Worm (Caenorhabditis elegans): ENCODE measurements around the gene K08D8.12.

The K08D8.12 gene

DNA sequence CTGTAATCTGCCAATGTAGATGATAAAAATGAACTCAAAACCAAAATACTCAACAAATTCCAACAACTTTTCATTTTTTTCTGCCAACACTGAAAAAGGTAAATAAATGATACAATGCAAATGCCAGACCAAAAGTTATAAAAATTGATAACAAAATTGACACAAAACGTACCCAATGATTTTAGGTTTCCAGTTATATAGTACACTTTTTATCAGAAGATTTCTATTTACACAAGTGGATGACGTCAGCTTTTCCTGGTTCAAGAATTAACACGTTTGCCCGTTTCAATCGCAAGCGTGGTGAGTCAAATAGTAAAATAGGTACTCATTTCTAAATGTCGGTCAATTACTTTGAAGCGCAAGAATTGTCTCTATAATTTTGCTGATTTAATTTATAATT, 13.7 kb upstream of the K08D8.12 start, which contains the start of gene ZK896.5:
Gene ZK896.5 (minus strand): TSS at position 89 of the 400 bp plus-strand sequence.
- TF ChIP-seq pha-4 (tag; optimal IDR thresholded peaks at IDR 0.05) (no peak), drap-1 (GFP tag; optimal IDR thresholded peaks at IDR 0.05) (no peak), elt-1 (tag; optimal IDR thresholded peaks at IDR 0.05; ENCODE audit: borderline replicate concordance, insufficient read depth) (no peak), mls-2 (tag; optimal IDR thresholded peaks at IDR 0.05) (no peak)

DNA sequence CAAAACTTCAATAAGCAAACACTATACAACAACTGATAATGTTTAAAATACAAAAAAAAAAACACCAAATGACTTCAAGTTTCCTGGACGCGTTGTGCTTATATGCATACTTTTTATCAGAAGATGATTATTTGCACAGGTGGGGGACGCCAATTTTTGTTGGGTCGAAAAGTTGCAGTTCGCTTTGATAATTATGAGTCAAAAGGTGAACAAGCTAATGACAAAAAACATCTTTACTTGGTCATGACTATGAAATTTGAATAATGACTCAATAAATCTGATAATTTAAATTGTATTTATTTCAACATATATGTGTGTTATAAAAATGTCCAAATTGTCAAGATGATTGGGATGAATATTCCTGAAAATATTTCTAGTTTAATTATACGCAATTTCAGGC, 10.1 kb upstream of the K08D8.12 start, which contains the start of gene ZK896.4:
Gene ZK896.4 (minus strand): TSS at position 101 of the 400 bp plus-strand sequence.
- TF ChIP-seq mab-5 (tag; optimal IDR thresholded peaks at IDR 0.05) (no peak), snpc-4 (tag; optimal IDR thresholded peaks at IDR 0.05) (no peak), ces-1 (GFP tag; optimal IDR thresholded peaks at IDR 0.05) (no peak), hlh-1 (tag; optimal IDR thresholded peaks at IDR 0.05) (no peak), pha-4 (tag; optimal IDR thresholded peaks at IDR 0.05) (no peak), unc-39 (tag; optimal IDR thresholded peaks at IDR 0.05) (no peak), sem-2 (GFP tag; optimal IDR thresholded peaks at IDR 0.05) (no peak), M03D4.4 (tag; optimal IDR thresholded peaks at IDR 0.05) (no peak), nhr-12 (tag; optimal IDR thresholded peaks at IDR 0.05) (no peak), drap-1 (GFP tag; optimal IDR thresholded peaks at IDR 0.05) (no peak), lin-32 (GFP tag; optimal IDR thresholded peaks at IDR 0.05) (no peak)

DNA sequence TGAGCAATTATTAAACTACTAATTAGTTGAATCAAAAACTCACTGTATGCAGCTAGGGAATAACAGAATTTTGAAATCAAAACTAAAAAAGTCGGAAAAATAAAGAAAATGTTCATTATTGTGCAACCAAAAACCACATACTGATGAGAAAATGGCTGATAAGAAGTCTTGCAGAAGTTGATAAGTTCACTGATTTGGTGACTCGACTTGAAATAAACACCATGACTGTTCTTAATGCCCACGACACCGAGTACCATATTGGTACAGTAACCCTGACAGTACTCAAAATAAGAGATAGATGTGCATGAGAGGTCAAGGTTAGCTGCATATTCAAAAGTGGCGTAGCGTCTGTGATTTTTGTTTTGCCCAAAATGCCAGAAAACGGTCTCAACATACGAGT, 7.3 kb upstream of the K08D8.12 start:
- no peak for TF ChIP-seq pha-4 (tag; optimal IDR thresholded peaks at IDR 0.05)

DNA sequence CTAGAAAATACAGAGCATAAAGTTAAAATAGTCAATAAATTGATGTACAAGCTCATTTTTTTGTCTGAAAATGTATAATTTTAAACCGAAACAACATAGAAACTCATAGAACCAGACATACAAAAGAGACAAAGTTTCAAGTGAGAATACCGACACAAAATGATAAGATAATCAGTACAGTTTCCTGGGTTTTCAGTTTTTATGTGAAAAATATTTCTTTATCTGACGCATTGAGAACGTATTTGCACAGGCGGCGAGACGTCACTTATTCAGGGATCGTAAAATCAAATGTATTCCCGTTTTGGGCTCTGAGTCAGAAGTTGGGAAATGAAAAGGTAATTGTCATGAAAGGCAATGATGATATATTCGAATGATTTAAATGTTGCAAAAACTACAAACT, 2.8 kb upstream of the K08D8.12 start, which contains the start of gene K08D8.6:
Gene K08D8.6 (minus strand): TSS at position 64 of the 400 bp plus-strand sequence.
- no peak for TF ChIP-seq blmp-1 (tag; optimal IDR thresholded peaks at IDR 0.05)

DNA sequence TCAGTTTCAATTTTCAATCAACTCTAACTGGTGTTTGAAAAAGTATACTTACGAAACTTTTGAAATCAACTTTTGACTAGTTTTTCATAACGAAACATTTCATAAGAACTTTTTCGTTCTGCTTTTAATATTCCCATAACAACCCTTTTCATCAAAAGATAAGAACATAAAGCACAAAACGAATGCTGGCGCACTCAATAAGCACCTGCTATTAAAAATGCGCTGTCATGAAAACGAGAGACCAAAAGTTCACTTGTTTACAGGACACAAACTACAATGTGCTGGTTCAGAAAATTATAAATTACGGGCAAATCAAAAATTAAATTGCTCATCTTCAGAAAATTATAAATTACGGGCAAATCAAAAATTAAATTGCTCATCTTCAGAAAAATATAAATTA, 2.2 kb upstream of the K08D8.12 start:
- no peak for TF ChIP-seq lsy-2 (tag; optimal IDR thresholded peaks at IDR 0.05)

DNA sequence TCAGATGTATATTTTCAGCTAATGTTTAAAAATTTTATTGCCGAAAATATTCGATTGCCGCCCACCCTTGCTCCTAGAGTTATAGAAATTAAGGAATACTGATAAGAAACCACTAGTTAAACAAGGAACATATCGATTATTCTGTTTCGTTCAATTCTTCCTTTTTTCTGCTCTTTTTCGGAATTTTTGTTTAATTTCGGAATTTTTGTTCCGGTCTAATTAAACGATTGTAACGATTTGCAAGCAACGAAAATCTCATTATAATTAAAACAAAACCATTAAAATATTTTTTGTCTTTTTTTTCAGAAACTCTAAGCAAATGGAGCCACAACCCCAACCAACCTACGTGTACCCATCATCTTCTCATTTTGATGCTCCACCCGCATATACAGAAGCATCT, 1.1 kb upstream of the K08D8.12 start, which contains the start of gene K08D8.1:
Gene K08D8.1 (plus strand): TSS at position 301 of the 400 bp plus-strand sequence.
- TF ChIP-seq mab-5 (tag; optimal IDR thresholded peaks at IDR 0.05) (no peak), ztf-11 (tag; optimal IDR thresholded peaks at IDR 0.05) (no peak), unc-120 (tag; optimal IDR thresholded peaks at IDR 0.05; ENCODE audit: poor library complexity, severe bottlenecking) (no peak), nhr-237 (tag; optimal IDR thresholded peaks at IDR 0.05) (no peak), ceh-43 (GFP tag; optimal IDR thresholded peaks at IDR 0.05) (no peak), lin-32 (GFP tag; optimal IDR thresholded peaks at IDR 0.05) (no peak), ces-1 (GFP tag; optimal IDR thresholded peaks at IDR 0.05) (no peak), unc-39 (tag; optimal IDR thresholded peaks at IDR 0.05) (no peak), nhr-76 (tag; optimal IDR thresholded peaks at IDR 0.05) (no peak), blmp-1 (tag; optimal IDR thresholded peaks at IDR 0.05) (no peak)

DNA sequence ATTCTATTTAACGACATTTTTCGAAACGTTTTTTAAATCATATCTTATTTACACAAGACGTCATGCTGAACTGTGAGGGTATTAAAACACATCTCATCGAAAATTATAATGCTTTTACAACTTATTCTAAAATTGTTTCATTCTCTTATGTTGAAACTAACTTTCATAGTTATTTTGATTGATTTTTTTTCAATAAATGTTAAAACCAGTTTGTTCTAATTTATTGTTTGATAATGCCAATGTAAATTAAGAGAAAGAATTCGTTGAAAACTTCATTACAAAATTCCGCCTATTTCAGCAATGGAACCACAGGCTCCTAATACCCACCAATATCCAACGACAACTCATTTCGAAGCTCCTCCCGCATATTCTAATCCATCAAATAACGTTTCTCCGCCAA, 1.7 kb downstream of the K08D8.12 start, which contains the start of gene K08D8.11:
Gene K08D8.11 (plus strand): TSS at position 301 of the 400 bp plus-strand sequence.
- TF ChIP-seq unc-120 (tag; optimal IDR thresholded peaks at IDR 0.05; ENCODE audit: poor library complexity, severe bottlenecking) (no peak), elt-3 (tag; optimal IDR thresholded peaks at IDR 0.05) (no peak), mep-1 (tag; optimal IDR thresholded peaks at IDR 0.05) (no peak), hlh-1 (tag; optimal IDR thresholded peaks at IDR 0.05) (no peak), ztf-11 (tag; optimal IDR thresholded peaks at IDR 0.05) (no peak), cnd-1 (tag; optimal IDR thresholded peaks at IDR 0.05) (no peak), ham-2 (GFP tag; optimal IDR thresholded peaks at IDR 0.05) (no peak), nhr-237 (tag; optimal IDR thresholded peaks at IDR 0.05) (no peak), ceh-39 (tag; optimal IDR thresholded peaks at IDR 0.05) (no peak), mls-2 (tag; optimal IDR thresholded peaks at IDR 0.05) (no peak), snpc-4 (tag; optimal IDR thresholded peaks at IDR 0.05) (no peak), ceh-43 (GFP tag; optimal IDR thresholded peaks at IDR 0.05) (no peak), nhr-28 (tag; optimal IDR thresholded peaks at IDR 0.05) (no peak), lin-13 (tag; optimal IDR thresholded peaks at IDR 0.05) (no peak), M03D4.4 (tag; optimal IDR thresholded peaks at IDR 0.05) (no peak)

Data from whole organism, mixed stage, embryonic.